Fruit fly (Drosophila melanogaster): Measurements from ENCODE around the gene CG1647.

The CG1647 gene

dm6 chr3R:28844611-28845376, 24.8 kb downstream of the CG1647 start, which contains the start of the genes Apc and spg (continued):
- TF ChIP-seq CG11456 (GFP tag; IDR thresholded peaks at IDR 0.05) (no peak), CG13287 (GFP tag; IDR thresholded peaks at IDR 0.05; ENCODE audit: partially characterized antibody) (peak; percentile 80), Ssrp (tag; optimal IDR thresholded peaks at IDR 0.05) (peak; percentile 9), C15 (GFP tag; IDR thresholded peaks at IDR 0.05) (no peak; the same call in 2 of the 3 replicates), Dek (tag; optimal IDR thresholded peaks at IDR 0.05) (peak; percentile 50), so (GFP tag; IDR thresholded peaks at IDR 0.05) (peak; percentile 44; the same call in 2 of the 3 replicates), Eip74EF (GFP tag; optimal IDR thresholded peaks at IDR 0.05) (peak in 1 of 2 experiments; percentile 8), emc (GFP tag; optimal IDR thresholded peaks at IDR 0.05) (no peak), dan (GFP tag; IDR thresholded peaks at IDR 0.05) (no peak), MTF-1 (GFP tag; optimal IDR thresholded peaks at IDR 0.05; ENCODE audit: borderline replicate concordance) (peak; percentile 66), CG10147 (GFP tag; optimal IDR thresholded peaks at IDR 0.05) (peak; percentile 29), Sox100B (GFP tag; optimal IDR thresholded peaks at IDR 0.05) (no peak), unc-4 (GFP tag; IDR thresholded peaks at IDR 0.05; ENCODE audit: partially characterized antibody) (peak; percentile 72), dmrt11E (tag; optimal IDR thresholded peaks at IDR 0.05) (peak; percentile 30), CG10209 (GFP tag; optimal IDR thresholded peaks at IDR 0.05) (peak; percentile 19), Oli (tag; optimal IDR thresholded peaks at IDR 0.05) (peak; percentile 4), pfk (GFP tag; optimal IDR thresholded peaks at IDR 0.05) (peak; percentile 14), grau (tag; optimal IDR thresholded peaks at IDR 0.05) (peak; percentile 31), gcm2 (GFP tag; optimal IDR thresholded peaks at IDR 0.05) (peak; percentile 17), Gsc (GFP tag; IDR thresholded peaks at IDR 0.05) (no peak), cas (GFP tag; IDR thresholded peaks at IDR 0.05) (no peak), toy (GFP tag; IDR thresholded peaks at IDR 0.05) (no peak), disco-r (GFP tag; optimal IDR thresholded peaks at IDR 0.05) (no peak), Pdp1 (GFP tag; optimal IDR thresholded peaks at IDR 0.05) (peak; percentile 25 to 49), kni (GFP tag; optimal IDR thresholded peaks at IDR 0.05) (peak; percentile 16), CG13296 (GFP tag; optimal IDR thresholded peaks at IDR 0.05) (peak; percentile 56), shn (GFP tag; optimal IDR thresholded peaks at IDR 0.05) (no peak), Doc3 (GFP tag; IDR thresholded peaks at IDR 0.05; ENCODE audit: partially characterized antibody) (peak; percentile 68), zen2 (GFP tag; IDR thresholded peaks at IDR 0.05; ENCODE audit: partially characterized antibody) (no peak; the same call in 2 of the 3 replicates), BEAF-32 (GFP tag; optimal IDR thresholded peaks at IDR 0.05) (peak; percentile 92), CHES-1-like (GFP tag; optimal IDR thresholded peaks at IDR 0.05) (peak; percentile 47), CG8924 (tag; optimal IDR thresholded peaks at IDR 0.05) (peak; percentile 11), Jarid2 (GFP tag; optimal IDR thresholded peaks at IDR 0.05) (peak; percentile 86), Bteb2 (GFP tag; optimal IDR thresholded peaks at IDR 0.05) (no peak), sd (tag; optimal IDR thresholded peaks at IDR 0.05) (peak; percentile 93), CG4854 (GFP tag; optimal IDR thresholded peaks at IDR 0.05) (no peak), Chrac-16 (GFP tag; optimal IDR thresholded peaks at IDR 0.05) (peak; percentile 8), zfh2 (GFP tag; optimal IDR thresholded peaks at IDR 0.05) (no peak), CG34376 (GFP tag; optimal IDR thresholded peaks at IDR 0.05) (peak; percentile 45), CG1529 (GFP tag; optimal IDR thresholded peaks at IDR 0.05) (peak; percentile 31), CG11504 (tag; optimal IDR thresholded peaks at IDR 0.05) (peak; percentile 40), YL-1 (GFP tag; optimal IDR thresholded peaks at IDR 0.05) (peak; percentile 70), CG3163 (GFP tag; optimal IDR thresholded peaks at IDR 0.05) (peak; percentile 36), Sin3A (optimal IDR thresholded peaks at IDR 0.05) (peak; percentile 58), CG11560 (tag; IDR thresholded peaks at IDR 0.05) (peak; percentile 93), CG10431 (GFP tag; optimal IDR thresholded peaks at IDR 0.05) (no peak), CG10274 (GFP tag; optimal IDR thresholded peaks at IDR 0.05) (no peak), kay (GFP tag; optimal IDR thresholded peaks at IDR 0.05) (no peak)
